Worm (Caenorhabditis elegans) whole organism, L1 larva: ENCODE measurements around the gene pek-1.

Experiments
- aly-2 ChIP-seq: fragments of 150-350 bp; optimal IDR thresholded peaks from 2 replicates; lab custom pipeline; 2014; ENCODE audit warnings: missing biosample characterization, missing genetic modification characterization
- snpc-4 ChIP-seq: fragments of 150-350 bp; optimal IDR thresholded peaks from 2 replicates; lab custom pipeline; 2014; ENCODE audit warnings: missing biosample characterization, missing genetic modification characterization

- no peak for TF ChIP-seq snpc-4 (tag; lab: Kevin White, UChicago)
- TF ChIP-seq aly-2, result no peak
Observed at ce11 chrX:11419988-11420387, 5.3 kb upstream of the pek-1 start, which contains the start of gene F46C3.6.
